ENCODE assay signal across 1 fruit fly cellular context in the genomic region with DNA sequence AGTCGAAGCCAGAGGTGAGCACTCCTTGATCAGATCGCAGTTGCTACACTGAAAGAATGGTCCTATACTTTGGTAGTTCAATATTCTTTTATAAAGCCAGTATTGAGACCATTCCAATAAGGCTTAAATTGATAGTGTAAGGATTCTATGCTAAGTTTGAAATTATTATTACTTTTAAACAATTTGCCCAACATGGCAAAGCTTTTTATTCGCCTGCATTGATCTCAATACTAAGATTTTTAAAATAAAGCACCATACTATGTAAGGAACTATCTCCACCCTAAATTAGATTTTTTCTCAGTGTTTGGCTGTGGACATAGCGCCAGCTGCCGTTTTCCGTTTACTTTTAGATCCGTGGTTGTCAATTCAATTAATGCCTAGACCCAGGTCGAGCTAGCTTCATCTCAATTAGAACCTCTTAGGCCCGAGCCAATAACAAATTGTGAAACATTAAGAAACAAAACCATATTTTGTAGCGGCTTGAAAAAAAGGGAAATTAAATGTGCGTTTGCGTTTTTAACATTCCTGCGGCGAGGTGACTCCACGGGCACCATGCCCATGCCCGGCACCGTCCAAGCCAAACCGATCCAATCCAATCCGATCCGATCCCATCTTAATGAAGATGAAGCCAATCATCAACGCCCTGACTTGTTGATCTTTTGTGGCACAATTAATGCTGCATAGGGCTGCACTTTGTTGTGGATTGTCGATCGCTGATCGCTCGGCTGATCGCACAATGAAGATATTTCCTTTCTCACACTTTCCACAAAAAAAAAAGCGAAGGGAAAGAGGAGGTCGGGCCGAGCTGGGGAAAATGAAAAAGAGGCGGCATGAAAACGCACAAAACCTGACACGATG.
TF ChIP-seq lines count a peak whose summit lies in the region.

No protein-coding gene starts in this region.

TF ChIP-seq in whole organism, embryonic, 481 proteins besides CTCF, POLR2A, EP300 and RAD21 (continued from another document):
- TF ChIP-seq Xrp1 (GFP tag; IDR thresholded peaks at IDR 0.05; lab: Robert Waterston, UW): peak; percentile 77
- TF ChIP-seq zf30C (GFP tag; optimal IDR thresholded peaks at IDR 0.05; lab: Kevin White, UChicago): peak; percentile 61
- TF ChIP-seq NfI (GFP tag; optimal IDR thresholded peaks at IDR 0.05; lab: Kevin White, UChicago): peak; percentile 5
- no peak for TF ChIP-seq Antp (GFP tag; optimal IDR thresholded peaks at IDR 0.05; lab: Kevin White, UChicago)
- peak; percentile 76 for TF ChIP-seq nmo (GFP tag; optimal IDR thresholded peaks at IDR 0.05; lab: Kevin White, UChicago)
- no peak for TF ChIP-seq MTF-1 (GFP tag; optimal IDR thresholded peaks at IDR 0.05; lab: Kevin White, UChicago; ENCODE audit: borderline replicate concordance)
- TF ChIP-seq CG2875 (GFP tag; optimal IDR thresholded peaks at IDR 0.05; lab: Kevin White, UChicago): peak; percentile 15
- TF ChIP-seq dysf (GFP tag; IDR thresholded peaks at IDR 0.05; lab: Robert Waterston, UW): 0 out of 3 replicates have a peak, but pooled peaks have one; percentile 6
- TF ChIP-seq CG10267 (tag; optimal IDR thresholded peaks at IDR 0.05; lab: Kevin White, UChicago): peak; percentile 37
- peak; percentile 72 for TF ChIP-seq CG9727 (GFP tag; optimal IDR thresholded peaks at IDR 0.05; lab: Kevin White, UChicago)
- TF ChIP-seq lola (GFP tag; optimal IDR thresholded peaks at IDR 0.05; lab: Kevin White, UChicago): peak in 1 of 3 experiments; percentile 76
- TF ChIP-seq CG11696 (GFP tag; IDR thresholded peaks at IDR 0.05; lab: Robert Waterston, UW): no peak
- TF ChIP-seq crc (GFP tag; optimal IDR thresholded peaks at IDR 0.05; lab: Kevin White, UChicago): no peak
- peak in 1 of 2 experiments; percentile 23 for TF ChIP-seq eve (GFP tag; optimal IDR thresholded peaks at IDR 0.05; lab: Kevin White, UChicago)
- TF ChIP-seq eyg (GFP tag; optimal IDR thresholded peaks at IDR 0.05; lab: Kevin White, UChicago): no peak
- TF ChIP-seq CG18764 (GFP tag; optimal IDR thresholded peaks at IDR 0.05; lab: Kevin White, UChicago): peak; percentile 14
- TF ChIP-seq CG2678 (tag; optimal IDR thresholded peaks at IDR 0.05; lab: Kevin White, UChicago): peak; percentile 46
- TF ChIP-seq ssp (GFP tag; IDR thresholded peaks at IDR 0.05; lab: Robert Waterston, UW): no peak
- peak; percentile 50 for TF ChIP-seq CG13424 (tag; optimal IDR thresholded peaks at IDR 0.05; lab: Kevin White, UChicago)
- TF ChIP-seq gt (GFP tag; IDR thresholded peaks at IDR 0.05; lab: Robert Waterston, UW): peak; percentile 8; the same call in 1 of the 2 replicates
- TF ChIP-seq CG14710 (tag; optimal IDR thresholded peaks at IDR 0.05; lab: Kevin White, UChicago): peak; percentile 66
- TF ChIP-seq stc (GFP tag; IDR thresholded peaks at IDR 0.05; lab: Robert Waterston, UW): 0 out of 2 replicates have a peak, but pooled peaks have one; percentile 9
- peak; percentile 38 for TF ChIP-seq CG30403 (GFP tag; optimal IDR thresholded peaks at IDR 0.05; lab: Kevin White, UChicago)
- peak; percentile 16 for TF ChIP-seq Hr3 (GFP tag; optimal IDR thresholded peaks at IDR 0.05; lab: Kevin White, UChicago)
- TF ChIP-seq CG11504 (tag; optimal IDR thresholded peaks at IDR 0.05; lab: Kevin White, UChicago): peak; percentile 59
- peak; percentile 62 for TF ChIP-seq CG17829 (tag; optimal IDR thresholded peaks at IDR 0.05; lab: Kevin White, UChicago)
- TF ChIP-seq chn (GFP tag; optimal IDR thresholded peaks at IDR 0.05; lab: Kevin White, UChicago): peak; percentile 20
- peak; percentile 61 for TF ChIP-seq grau (tag; optimal IDR thresholded peaks at IDR 0.05; lab: Kevin White, UChicago)
- TF ChIP-seq CG1602 (GFP tag; optimal IDR thresholded peaks at IDR 0.05; lab: Kevin White, UChicago): peak; percentile 20
- peak; percentile 52 for TF ChIP-seq CG4424 (GFP tag; optimal IDR thresholded peaks at IDR 0.05; lab: Kevin White, UChicago)
- peak; percentile 21; the same call in 1 of the 3 replicates for TF ChIP-seq tgo (GFP tag; IDR thresholded peaks at IDR 0.05; lab: Robert Waterston, UW)
- TF ChIP-seq CG6254 (GFP tag; optimal IDR thresholded peaks at IDR 0.05; lab: Kevin White, UChicago): peak; percentile 17
- peak; percentile 69 for TF ChIP-seq CG10979 (tag; optimal IDR thresholded peaks at IDR 0.05; lab: Kevin White, UChicago)
- TF ChIP-seq CG16863 (GFP tag; optimal IDR thresholded peaks at IDR 0.05; lab: Kevin White, UChicago): peak; percentile 19
- TF ChIP-seq CG1529 (GFP tag; optimal IDR thresholded peaks at IDR 0.05; lab: Kevin White, UChicago): peak; percentile 19
- no peak for TF ChIP-seq CG11456 (GFP tag; IDR thresholded peaks at IDR 0.05; lab: Robert Waterston, UW)
- TF ChIP-seq Ptx1 (GFP tag; IDR thresholded peaks at IDR 0.05; lab: Robert Waterston, UW): peak; percentile 31; the same call in 1 of the 2 replicates
- peak; percentile 4 for TF ChIP-seq CG11398 (GFP tag; optimal IDR thresholded peaks at IDR 0.05; lab: Kevin White, UChicago)
- peak; percentile 15 for TF ChIP-seq bab2 (GFP tag; optimal IDR thresholded peaks at IDR 0.05; lab: Kevin White, UChicago)
- TF ChIP-seq CG4360 (GFP tag; IDR thresholded peaks at IDR 0.05; lab: Robert Waterston, UW): no peak
- peak; percentile 53 for TF ChIP-seq unpg (GFP tag; optimal IDR thresholded peaks at IDR 0.05; lab: Kevin White, UChicago)
- TF ChIP-seq CG31441 (GFP tag; IDR thresholded peaks at IDR 0.05; lab: Robert Waterston, UW): peak; percentile 55; the same call in 1 of the 2 replicates
- peak; percentile 41 for TF ChIP-seq az2 (GFP tag; optimal IDR thresholded peaks at IDR 0.05; lab: Kevin White, UChicago)
- TF ChIP-seq dmrt99B (tag; optimal IDR thresholded peaks at IDR 0.05; lab: Kevin White, UChicago): peak; percentile 47
- TF ChIP-seq CG10565 (GFP tag; optimal IDR thresholded peaks at IDR 0.05; lab: Kevin White, UChicago): no peak
- TF ChIP-seq Pdp1 (GFP tag; optimal IDR thresholded peaks at IDR 0.05; lab: Kevin White, UChicago): peak in 1 of 2 experiments; percentile 12
- TF ChIP-seq Chrac-16 (GFP tag; optimal IDR thresholded peaks at IDR 0.05; lab: Kevin White, UChicago): peak; percentile 37
- 0 out of 3 replicates have a peak, but pooled peaks have one; percentile 25 for TF ChIP-seq otp (GFP tag; IDR thresholded peaks at IDR 0.05; lab: Robert Waterston, UW)
- peak; percentile 32 for TF ChIP-seq Sox102F (GFP tag; optimal IDR thresholded peaks at IDR 0.05; lab: Kevin White, UChicago)
- peak; percentile 7 to 32 for TF ChIP-seq chif (GFP tag; optimal IDR thresholded peaks at IDR 0.05; lab: Kevin White, UChicago)
- TF ChIP-seq dan (GFP tag; IDR thresholded peaks at IDR 0.05; lab: Robert Waterston, UW): peak; percentile 23; the same call in 1 of the 2 replicates
- peak; percentile 44 for TF ChIP-seq CG10209 (GFP tag; optimal IDR thresholded peaks at IDR 0.05; lab: Kevin White, UChicago)
- no peak for TF ChIP-seq zen2 (GFP tag; IDR thresholded peaks at IDR 0.05; lab: Robert Waterston, UW; ENCODE audit: partially characterized antibody)
- peak; percentile 67 for TF ChIP-seq croc (GFP tag; conservative IDR thresholded peaks at IDR 0.05; lab: Robert Waterston, UW)
- no peak for TF ChIP-seq sqz (GFP tag; optimal IDR thresholded peaks at IDR 0.05; lab: Kevin White, UChicago)
- peak; percentile 20 for TF ChIP-seq CG8290 (GFP tag; optimal IDR thresholded peaks at IDR 0.05; lab: Kevin White, UChicago)
- no peak for TF ChIP-seq CG8290 (tag; optimal IDR thresholded peaks at IDR 0.05; lab: Kevin White, UChicago)
- TF ChIP-seq tin (GFP tag; optimal IDR thresholded peaks at IDR 0.05; lab: Kevin White, UChicago): peak; percentile 23
- peak; percentile 77 for TF ChIP-seq grn (GFP tag; optimal IDR thresholded peaks at IDR 0.05; lab: Kevin White, UChicago)
- TF ChIP-seq CG4404 (GFP tag; IDR thresholded peaks at IDR 0.05; lab: Robert Waterston, UW): peak; percentile 71
- peak; percentile 25 for TF ChIP-seq CG18619 (GFP tag; optimal IDR thresholded peaks at IDR 0.05; lab: Kevin White, UChicago)
- peak; percentile 80 for TF ChIP-seq CG18262 (tag; optimal IDR thresholded peaks at IDR 0.05; lab: Kevin White, UChicago)
- no peak for TF ChIP-seq CG17612 (GFP tag; IDR thresholded peaks at IDR 0.05; lab: Robert Waterston, UW)
- peak; percentile 56 for TF ChIP-seq CG17328 (GFP tag; IDR thresholded peaks at IDR 0.05; lab: Robert Waterston, UW)
- peak; percentile 28; the same call in 1 of the 2 replicates for TF ChIP-seq HLH3B (GFP tag; IDR thresholded peaks at IDR 0.05; lab: Robert Waterston, UW)
- TF ChIP-seq E2f1 (GFP tag; IDR thresholded peaks at IDR 0.05; lab: Robert Waterston, UW): 0 out of 2 replicates have a peak, but pooled peaks have one; percentile 10
- TF ChIP-seq tio (GFP tag; optimal IDR thresholded peaks at IDR 0.05; lab: Kevin White, UChicago): peak; percentile 27
- no peak for TF ChIP-seq Mad (GFP tag; optimal IDR thresholded peaks at IDR 0.05; lab: Kevin White, UChicago)
